Worm (Caenorhabditis elegans) whole organism, young adult: ENCODE results near the gene C49F5.7.
A peak's percentile ranks its signal among the peaks of the same experiment; 100 is the strongest.

ENCODE experiments used
- B0019.2 ChIP-seq: fragments of 200-800 bp; sonication (Bioruptor generic); conservative IDR thresholded peaks from 2 replicates; pipeline ENCODE4 v1.3.6; 2022; ENCODE audit warnings: missing genetic modification reagents, missing genetic modification characterization, missing compliant biosample characterization
- B0035.1 ChIP-seq: sonication (generic microtip); optimal IDR thresholded peaks from 2 replicates; lab custom pipeline; 2016; ENCODE audit warnings: missing genetic modification characterization, mild to moderate bottlenecking, missing compliant biosample characterization, missing genotype, missing genetic modification reagents
- B0336.3 ChIP-seq: fragments of 200-800 bp; sonication (Bioruptor generic); IDR thresholded peaks from 2 replicates; pipeline ENCODE4 v1.3.6; 2022; ENCODE audit warnings: missing genetic modification characterization, missing compliant biosample characterization
- C06A6.2 ChIP-seq: fragments of 200-800 bp; sonication (Bioruptor generic); conservative IDR thresholded peaks from 2 replicates; pipeline ENCODE4 v1.3.6; 2022; ENCODE audit warnings: missing genetic modification characterization, missing compliant biosample characterization
- F10E7.11 ChIP-seq: sonication (generic microtip); optimal IDR thresholded peaks from 2 replicates; lab custom pipeline; 2017; ENCODE audit warnings: mild to moderate bottlenecking, missing genetic modification characterization, moderate library complexity, missing compliant biosample characterization
- F22D6.2 ChIP-seq: sonication (generic microtip); optimal IDR thresholded peaks from 2 replicates; lab custom pipeline; 2016; ENCODE audit warnings: mild to moderate bottlenecking, missing genetic modification characterization, missing compliant biosample characterization
- F57A8.1 ChIP-seq: fragments of 200-800 bp; sonication (Bioruptor generic); optimal IDR thresholded peaks from 2 replicates; lab custom pipeline; 2018; ENCODE audit warnings: mild to moderate bottlenecking, missing genetic modification characterization, moderate library complexity, missing compliant biosample characterization
- K11D2.4 ChIP-seq: fragments of 200-800 bp; sonication (Bioruptor generic); IDR thresholded peaks from 2 replicates; pipeline ENCODE4 v1.3.6; 2022; ENCODE audit warnings: missing genetic modification reagents, missing genetic modification characterization, missing compliant biosample characterization
- Y53F4B.3 ChIP-seq: fragments of 200-800 bp; sonication (Bioruptor generic); IDR thresholded peaks from 2 replicates; pipeline ENCODE4 v1.3.6; 2022; ENCODE audit warnings: missing genetic modification reagents, missing genetic modification characterization, missing compliant biosample characterization
- atf-7 ChIP-seq: sonication (generic microtip); optimal IDR thresholded peaks from 2 replicates; lab custom pipeline; 2017; ENCODE audit warnings: mild to moderate bottlenecking, missing genetic modification characterization, missing compliant biosample characterization
- attf-3 ChIP-seq: fragments of 200-800 bp; sonication (Bioruptor generic); conservative IDR thresholded peaks from 2 replicates; pipeline ENCODE4 v1.3.6; 2022; ENCODE audit warnings: missing genetic modification reagents, missing genetic modification characterization, missing compliant biosample characterization
- bed-1 ChIP-seq: fragments of 200-800 bp; sonication (Bioruptor generic); IDR thresholded peaks from 2 replicates; pipeline ENCODE4 v1.3.6; 2022; ENCODE audit warnings: missing genetic modification reagents, missing genetic modification characterization, missing compliant biosample characterization
- ccch-3 ChIP-seq: fragments of 200-800 bp; sonication (Bioruptor generic); optimal IDR thresholded peaks from 2 replicates; lab custom pipeline; 2018; ENCODE audit warnings: mild to moderate bottlenecking, missing genetic modification characterization, missing compliant biosample characterization
- cebp-2 ChIP-seq: fragments of 200-800 bp; sonication (Bioruptor generic); IDR thresholded peaks from 2 replicates; pipeline ENCODE4 v1.3.6; 2022; ENCODE audit warnings: missing genetic modification characterization, missing compliant biosample characterization
- ceh-100 ChIP-seq: fragments of 200-800 bp; sonication (Bioruptor generic); IDR thresholded peaks from 2 replicates; pipeline ENCODE4 v1.3.6; 2022; ENCODE audit warnings: missing genetic modification reagents, missing genetic modification characterization, missing compliant biosample characterization
- ceh-40 ChIP-seq: fragments of 200-800 bp; sonication (Bioruptor generic); IDR thresholded peaks from 2 replicates; pipeline ENCODE4 v1.3.6; 2022; ENCODE audit warnings: missing genetic modification characterization, missing compliant biosample characterization
- ceh-58 ChIP-seq: fragments of 200-800 bp; sonication (Bioruptor generic); IDR thresholded peaks from 2 replicates; pipeline ENCODE4 v1.3.6; 2022; ENCODE audit warnings: missing genetic modification characterization, missing compliant biosample characterization
- ceh-91 ChIP-seq: fragments of 200-800 bp; sonication (Bioruptor generic); IDR thresholded peaks from 2 replicates; pipeline ENCODE4 v1.3.6; 2022; ENCODE audit warnings: missing genetic modification reagents, missing genetic modification characterization, missing compliant biosample characterization
- dpff-1 ChIP-seq: sonication (generic microtip); optimal IDR thresholded peaks from 2 replicates; lab custom pipeline; 2017; ENCODE audit warnings: mild to moderate bottlenecking, missing genetic modification characterization, missing compliant biosample characterization
- egl-18 ChIP-seq: fragments of 200-800 bp; sonication (Bioruptor generic); IDR thresholded peaks from 2 replicates; pipeline ENCODE4 v1.3.6; 2022; ENCODE audit warnings: missing genetic modification reagents, missing genetic modification characterization, missing compliant biosample characterization
- egl-44 ChIP-seq: fragments of 200-800 bp; sonication (Bioruptor generic); IDR thresholded peaks from 2 replicates; pipeline ENCODE4 v1.3.6; 2022; ENCODE audit warnings: missing genetic modification reagents, missing genetic modification characterization, missing compliant biosample characterization
- egrh-3 ChIP-seq: fragments of 200-800 bp; sonication (Bioruptor generic); IDR thresholded peaks from 2 replicates; pipeline ENCODE4 v1.3.6; 2022; ENCODE audit warnings: missing genetic modification reagents, missing genetic modification characterization, missing compliant biosample characterization
- ekl-4 ChIP-seq: fragments of 200-800 bp; sonication (Bioruptor generic); IDR thresholded peaks from 2 replicates; pipeline ENCODE4 v1.3.6; 2022; ENCODE audit warnings: missing genetic modification reagents, missing genetic modification characterization, missing compliant biosample characterization
- gei-17 ChIP-seq: fragments of 200-800 bp; sonication (Bioruptor generic); optimal IDR thresholded peaks from 2 replicates; lab custom pipeline; 2018; ENCODE audit warnings: mild to moderate bottlenecking, missing genetic modification characterization, missing compliant biosample characterization
- him-1 ChIP-seq: sonication (generic microtip); optimal IDR thresholded peaks from 2 replicates; lab custom pipeline; 2016; ENCODE audit warnings: missing genotype, missing genetic modification reagents, missing genetic modification characterization, missing compliant biosample characterization
- hrde-1 ChIP-seq: sonication (generic microtip); optimal IDR thresholded peaks from 2 replicates; lab custom pipeline; 2016; ENCODE audit warnings: missing genetic modification characterization, mild to moderate bottlenecking, missing compliant biosample characterization, moderate library complexity, missing genotype, missing genetic modification reagents, borderline replicate concordance
- lag-1 ChIP-seq: fragments of 200-800 bp; sonication (Bioruptor generic); IDR thresholded peaks from 2 replicates; pipeline ENCODE4 v1.3.6; 2022; ENCODE audit warnings: missing genetic modification reagents, missing genetic modification characterization, missing compliant biosample characterization
- lin-35 ChIP-seq, 3 experiments: fragments of 150-350 bp in 2 of 3; sonication (generic microtip) in 1 of 3; optimal IDR thresholded peaks; 2 replicates each; lab custom pipeline; 2014 to 2018; ENCODE audit warnings: missing biosample characterization in 3 of 3, missing genetic modification characterization in 3 of 3, missing genetic modification reagents in 3 of 3
- lin-40 ChIP-seq: sonication (generic microtip); optimal IDR thresholded peaks from 2 replicates; lab custom pipeline; 2016; ENCODE audit warnings: missing genetic modification characterization, mild to moderate bottlenecking, missing compliant biosample characterization, missing genotype, missing genetic modification reagents
- lin-54 ChIP-seq: fragments of 200-800 bp; sonication (Bioruptor generic); optimal IDR thresholded peaks from 2 replicates; lab custom pipeline; 2018; ENCODE audit warnings: mild to moderate bottlenecking, missing genetic modification characterization, missing compliant biosample characterization
- lsy-27 ChIP-seq: sonication (generic microtip); optimal IDR thresholded peaks from 2 replicates; lab custom pipeline; 2017; ENCODE audit warnings: missing genetic modification characterization, mild to moderate bottlenecking, missing compliant biosample characterization, antibody characterized with exemption, missing genotype, borderline replicate concordance; ENCODE audit not compliant: insufficient read depth
- madf-10 ChIP-seq: sonication (generic microtip); optimal IDR thresholded peaks from 2 replicates; lab custom pipeline; 2016; ENCODE audit warnings: mild to moderate bottlenecking, missing genetic modification characterization, missing compliant biosample characterization
- madf-6 ChIP-seq: fragments of 200-800 bp; sonication (Bioruptor generic); IDR thresholded peaks from 2 replicates; pipeline ENCODE4 v1.3.6; 2022; ENCODE audit warnings: missing genetic modification reagents, missing genetic modification characterization, missing compliant biosample characterization
- madf-8 ChIP-seq: fragments of 200-800 bp; sonication (Bioruptor generic); conservative IDR thresholded peaks from 2 replicates; pipeline ENCODE4 v1.3.6; 2022; ENCODE audit warnings: missing genetic modification reagents, missing genetic modification characterization, missing compliant biosample characterization
- mcd-1 ChIP-seq: fragments of 200-800 bp; sonication (Bioruptor generic); IDR thresholded peaks from 2 replicates; pipeline ENCODE4 v1.3.6; 2022; ENCODE audit warnings: missing genetic modification reagents, missing genetic modification characterization, missing compliant biosample characterization
- nfya-1 ChIP-seq: sonication (generic microtip); optimal IDR thresholded peaks from 2 replicates; lab custom pipeline; 2017; ENCODE audit warnings: antibody characterized with exemption, missing compliant biosample characterization, missing genetic modification characterization, borderline replicate concordance; ENCODE audit not compliant: insufficient read depth
- pbrm-1 ChIP-seq: fragments of 200-800 bp; sonication (Bioruptor generic); IDR thresholded peaks from 2 replicates; pipeline ENCODE4 v1.3.6; 2022; ENCODE audit warnings: missing genetic modification reagents, missing genetic modification characterization, missing compliant biosample characterization
- sdz-38 ChIP-seq: sonication (generic microtip); optimal IDR thresholded peaks from 2 replicates; lab custom pipeline; 2016; ENCODE audit warnings: missing genotype, missing genetic modification characterization, missing compliant biosample characterization
- snpc-1.3 ChIP-seq: sonication (generic microtip); optimal IDR thresholded peaks from 2 replicates; lab custom pipeline; 2017; ENCODE audit warnings: missing genetic modification characterization, mild to moderate bottlenecking, missing compliant biosample characterization, antibody characterized with exemption, moderate library complexity, missing genotype, missing genetic modification reagents; ENCODE audit not compliant: insufficient read depth
- snpc-3.4 ChIP-seq: sonication (generic microtip); optimal IDR thresholded peaks from 2 replicates; lab custom pipeline; 2017; ENCODE audit warnings: missing genetic modification characterization, mild to moderate bottlenecking, missing compliant biosample characterization, antibody characterized with exemption, moderate library complexity, missing genotype, missing genetic modification reagents
- somi-1 ChIP-seq: fragments of 200-800 bp; sonication (Bioruptor generic); optimal IDR thresholded peaks from 2 replicates; lab custom pipeline; 2018; ENCODE audit warnings: mild to moderate bottlenecking, missing genetic modification characterization, missing compliant biosample characterization
- sptf-2 ChIP-seq: fragments of 200-800 bp; sonication (Bioruptor generic); optimal IDR thresholded peaks from 2 replicates; lab custom pipeline; 2018; ENCODE audit warnings: mild to moderate bottlenecking, missing genetic modification characterization, missing compliant biosample characterization
- tbp1 ChIP-seq: fragments of 200-800 bp; sonication (Bioruptor generic); optimal IDR thresholded peaks from 2 replicates; lab custom pipeline; 2018; ENCODE audit warnings: mild to moderate bottlenecking, missing genetic modification characterization, missing compliant biosample characterization
- tbx-9 ChIP-seq: sonication (generic microtip); optimal IDR thresholded peaks from 2 replicates; lab custom pipeline; 2016; ENCODE audit warnings: borderline replicate concordance, missing genetic modification characterization, inconsistent platforms, missing compliant biosample characterization
- zfh-2 ChIP-seq: fragments of 200-800 bp; sonication (Bioruptor generic); conservative IDR thresholded peaks from 2 replicates; pipeline ENCODE4 v1.3.6; 2022; ENCODE audit warnings: missing genetic modification reagents, missing genetic modification characterization, missing compliant biosample characterization
- ztf-3 ChIP-seq: fragments of 200-800 bp; sonication (Bioruptor generic); optimal IDR thresholded peaks from 2 replicates; lab custom pipeline; 2018; ENCODE audit warnings: mild to moderate bottlenecking, missing genetic modification characterization, missing compliant biosample characterization
- ztf-6 ChIP-seq: fragments of 200-800 bp; sonication (Bioruptor generic); IDR thresholded peaks from 2 replicates; pipeline ENCODE4 v1.3.6; 2022; ENCODE audit warnings: missing genetic modification reagents, missing genetic modification characterization, missing compliant biosample characterization

Gene C49F5.7

ce11 chrX:12017908-12018479 lies 23.4 kb downstream of the C49F5.7 start, which contains the start of the genes nmat-1 and ucr-2.1 (continued):
- TF ChIP-seq atf-7 (tag; lab: Kevin White, UChicago) (no peak), F22D6.2 (tag; lab: Kevin White, UChicago) (no peak), madf-8 (GFP tag; lab: Robert Waterston, UW) (no peak), somi-1 (GFP tag; lab: Kevin White, UChicago) (no peak), lin-40 (tag; lab: Kevin White, UChicago) (peak; percentile 76), nfya-1 (tag; lab: Kevin White, UChicago) (no peak), sdz-38 (no peak), ztf-6 (0 out of 2 replicates have a peak, but pooled peaks have one; percentile 33), B0019.2 (GFP tag; lab: Robert Waterston, UW) (no peak), snpc-3.4 (tag; lab: Kevin White, UChicago) (no peak), tbp1 (GFP tag; lab: Kevin White, UChicago) (peak; percentile 45), pbrm-1 (GFP tag; lab: Robert Waterston, UW) (no peak), mcd-1 (GFP tag; lab: Robert Waterston, UW) (peak; percentile 98), ccch-3 (GFP tag; lab: Kevin White, UChicago) (peak; percentile 33), ceh-40 (GFP tag; lab: Robert Waterston, UW) (no peak), snpc-1.3 (no peak), C06A6.2 (no peak), egl-44 (GFP tag; lab: Robert Waterston, UW) (no peak), cebp-2 (GFP tag; lab: Robert Waterston, UW) (no peak), hrde-1 (tag; lab: Kevin White, UChicago) (no peak), lin-54 (GFP tag; lab: Kevin White, UChicago) (no peak), zfh-2 (GFP tag; lab: Robert Waterston, UW) (no peak; the same call in none of the 2 replicates), ceh-100 (no peak), B0035.1 (tag; lab: Kevin White, UChicago) (no peak), ceh-91 (GFP tag; lab: Robert Waterston, UW) (no peak), ekl-4 (GFP tag; lab: Robert Waterston, UW) (no peak), lin-35 (GFP tag; optimal IDR thresholded peaks at IDR 0.05; lab: Kevin White, UChicago) (peak in 1 of 3 experiments; percentile 37), tbx-9 (no peak), attf-3 (GFP tag; lab: Robert Waterston, UW) (no peak), bed-1 (GFP tag; lab: Robert Waterston, UW) (no peak), B0336.3 (peak; percentile 56; the same call in 1 of the 2 replicates), sptf-2 (GFP tag; lab: Kevin White, UChicago) (no peak), egrh-3 (GFP tag; lab: Robert Waterston, UW) (0 out of 2 replicates have a peak, but pooled peaks have one; percentile 20), lag-1 (no peak), ztf-3 (GFP tag; lab: Kevin White, UChicago) (no peak), madf-10 (tag; lab: Kevin White, UChicago) (peak; percentile 64), Y53F4B.3 (no peak), lsy-27 (tag; lab: Kevin White, UChicago) (no peak), him-1 (tag; lab: Kevin White, UChicago) (no peak), F57A8.1 (no peak), K11D2.4 (GFP tag; lab: Robert Waterston, UW) (no peak), F10E7.11 (tag; lab: Kevin White, UChicago) (no peak), madf-6 (GFP tag; lab: Robert Waterston, UW) (no peak), dpff-1 (no peak), ceh-58 (no peak), gei-17 (GFP tag; lab: Kevin White, UChicago) (peak; percentile 7), egl-18 (GFP tag; lab: Robert Waterston, UW) (no peak)
